Worm (Caenorhabditis elegans) whole organism, early embryonic: ENCODE results near the gene srw-39.

Experiments used
- B0310.2 ChIP-seq: sonication (generic microtip); optimal IDR thresholded peaks from 2 replicates; lab custom pipeline; 2016; ENCODE audit warnings: mild to moderate bottlenecking, missing genetic modification characterization, missing compliant biosample characterization
- F13C5.2 ChIP-seq: sonication (generic microtip); optimal IDR thresholded peaks from 2 replicates; lab custom pipeline; 2017; ENCODE audit warnings: mild to moderate bottlenecking, missing genetic modification characterization, inconsistent platforms, missing compliant biosample characterization
- ama-1 ChIP-seq: fragments of 150-350 bp; optimal IDR thresholded peaks from 2 replicates; lab custom pipeline; 2014
- ceh-36 ChIP-seq: sonication (generic microtip); optimal IDR thresholded peaks from 2 replicates; lab custom pipeline; 2016; ENCODE audit warnings: missing genetic modification characterization, inconsistent platforms, missing compliant biosample characterization
- ets-7 ChIP-seq: sonication (generic microtip); optimal IDR thresholded peaks from 2 replicates; lab custom pipeline; 2016; ENCODE audit warnings: missing genotype, missing genetic modification characterization, missing compliant biosample characterization
- flt-1 ChIP-seq: fragments of 200-800 bp; sonication (Bioruptor generic); IDR thresholded peaks from 2 replicates; pipeline ENCODE4 v1.3.6; 2022; ENCODE audit warnings: missing genetic modification characterization, missing compliant biosample characterization
- hmg-4 ChIP-seq: fragments of 200-800 bp; sonication (Bioruptor generic); optimal IDR thresholded peaks from 2 replicates; lab custom pipeline; 2018; ENCODE audit warnings: mild to moderate bottlenecking, missing genetic modification characterization, missing compliant biosample characterization
- hnd-1 ChIP-seq: sonication (generic microtip); optimal IDR thresholded peaks from 2 replicates; lab custom pipeline; 2016; ENCODE audit warnings: missing genetic modification characterization, missing compliant biosample characterization
- pes-1 ChIP-seq: fragments of 200-800 bp; sonication (Bioruptor generic); IDR thresholded peaks from 2 replicates; pipeline ENCODE4 v1.3.6; 2022; ENCODE audit warnings: missing genetic modification reagents, missing genetic modification characterization, missing compliant biosample characterization
- scrt-1 ChIP-seq: fragments of 200-800 bp; sonication (Bioruptor generic); IDR thresholded peaks from 2 replicates; pipeline ENCODE4 v1.3.6; 2022; ENCODE audit warnings: missing genetic modification characterization, missing compliant biosample characterization
- sea-1 ChIP-seq: fragments of 200-800 bp; sonication (Bioruptor generic); conservative IDR thresholded peaks from 2 replicates; pipeline ENCODE4 v1.3.6; 2022; ENCODE audit warnings: missing genetic modification characterization, missing compliant biosample characterization
- tbx-11 ChIP-seq: fragments of 200-800 bp; sonication (Bioruptor generic); IDR thresholded peaks from 2 replicates; pipeline ENCODE4 v1.3.6; 2022; ENCODE audit warnings: missing genetic modification characterization, missing compliant biosample characterization
- tbx-37 ChIP-seq: fragments of 200-800 bp; sonication (Bioruptor generic); conservative IDR thresholded peaks from 2 replicates; pipeline ENCODE4 v1.3.6; 2022; ENCODE audit warnings: missing genetic modification reagents, missing genetic modification characterization, missing compliant biosample characterization
- tra-4 ChIP-seq: sonication (generic microtip); optimal IDR thresholded peaks from 2 replicates; lab custom pipeline; 2017; ENCODE audit warnings: missing genetic modification characterization, missing compliant biosample characterization

- TF ChIP-seq sea-1 (no peak), F13C5.2 (tag; lab: Kevin White, UChicago) (no peak), ama-1 (lab: Kevin White, UChicago) (no peak), B0310.2 (tag; lab: Kevin White, UChicago) (no peak), tra-4 (tag; lab: Kevin White, UChicago) (no peak), tbx-37 (GFP tag; lab: Robert Waterston, UW) (no peak), ceh-36 (tag; lab: Kevin White, UChicago) (no peak), tbx-11 (GFP tag; lab: Robert Waterston, UW) (no peak), flt-1 (GFP tag; lab: Robert Waterston, UW) (no peak), ets-7 (tag; lab: Kevin White, UChicago) (no peak), hmg-4 (GFP tag; lab: Kevin White, UChicago) (no peak), hnd-1 (tag; lab: Kevin White, UChicago) (no peak), scrt-1 (GFP tag; lab: Robert Waterston, UW) (no peak), pes-1 (GFP tag; lab: Robert Waterston, UW) (peak; percentile 37; the same call in 1 of the 2 replicates)
Observed at ce11 chrV:20127543-20127942, 44.3 kb downstream of the srw-39 start.
